Worm (Caenorhabditis elegans): ENCODE data around the gene lgc-31.
A peak's percentile ranks its signal among the peaks of the same experiment; 100 is the strongest.

Gene lgc-31

ce11 chrV:15505068-15505467 lies 16.8 kb downstream of the lgc-31 start:
- TF ChIP-seq lin-39 (tag; optimal IDR thresholded peaks at IDR 0.05) (peak; percentile 8), ceh-82 (tag; optimal IDR thresholded peaks at IDR 0.05) (no peak), eor-1 (tag; optimal IDR thresholded peaks at IDR 0.05) (no peak), lin-15B (tag; optimal IDR thresholded peaks at IDR 0.05) (no peak), nhr-12 (tag; optimal IDR thresholded peaks at IDR 0.05) (no peak), pqm-1 (tag; optimal IDR thresholded peaks at IDR 0.05) (peak; percentile 34), ceh-16 (tag; optimal IDR thresholded peaks at IDR 0.05) (peak; percentile 2), aly-2 (tag; optimal IDR thresholded peaks at IDR 0.05) (no peak), ztf-11 (tag; optimal IDR thresholded peaks at IDR 0.05) (no peak), nhr-28 (tag; optimal IDR thresholded peaks at IDR 0.05) (no peak), elt-2 (tag; optimal IDR thresholded peaks at IDR 0.05) (peak; percentile 52), daf-12 (tag; optimal IDR thresholded peaks at IDR 0.05) (no peak), mdl-1 (tag; optimal IDR thresholded peaks at IDR 0.05) (no peak)

- TF ChIP-seq fkh-10 (GFP tag; optimal IDR thresholded peaks at IDR 0.05): no peak
These were observed 18.2 kb downstream of the lgc-31 start for ce11 chrV:15503603-15504002.

- TF ChIP-seq pqm-1 (tag; optimal IDR thresholded peaks at IDR 0.05) (peak; percentile 19), hmg-11 (tag; optimal IDR thresholded peaks at IDR 0.05) (no peak), nhr-28 (tag; optimal IDR thresholded peaks at IDR 0.05) (no peak), elt-2 (tag; optimal IDR thresholded peaks at IDR 0.05) (peak; percentile 31), nhr-11 (tag; optimal IDR thresholded peaks at IDR 0.05) (no peak)
These were observed 22.7 kb downstream of the lgc-31 start for ce11 chrV:15499099-15499498.

- no peak for TF ChIP-seq nhr-237 (tag; optimal IDR thresholded peaks at IDR 0.05)
- no peak for TF ChIP-seq pqm-1 (tag; optimal IDR thresholded peaks at IDR 0.05)
- TF ChIP-seq nhr-12 (tag; optimal IDR thresholded peaks at IDR 0.05): no peak
- no peak for TF ChIP-seq fos-1 (tag; optimal IDR thresholded peaks at IDR 0.05)
- no peak for TF ChIP-seq ztf-11 (tag; optimal IDR thresholded peaks at IDR 0.05)
- no peak for TF ChIP-seq zag-1 (tag; optimal IDR thresholded peaks at IDR 0.05)
- no peak for TF ChIP-seq daf-12 (tag; optimal IDR thresholded peaks at IDR 0.05)
- TF ChIP-seq hmg-11 (tag; optimal IDR thresholded peaks at IDR 0.05): no peak
- TF ChIP-seq lin-15B (tag; optimal IDR thresholded peaks at IDR 0.05): no peak
These were observed 23.4 kb downstream of the lgc-31 start, which contains the start of gene C06B8.7 for ce11 chrV:15498434-15498833. Gene C06B8.7, plus strand, starts transcription at chrV:15498734.

- TF ChIP-seq hmg-11 (tag; optimal IDR thresholded peaks at IDR 0.05) (no peak), elt-3 (tag; optimal IDR thresholded peaks at IDR 0.05) (no peak), nfya-1 (tag; optimal IDR thresholded peaks at IDR 0.05; ENCODE audit: insufficient read depth) (no peak), jun-1 (tag; optimal IDR thresholded peaks at IDR 0.05) (peak; percentile 84), nhr-77 (tag; optimal IDR thresholded peaks at IDR 0.05) (no peak), fkh-2 (tag; optimal IDR thresholded peaks at IDR 0.05) (no peak), ztf-11 (tag; optimal IDR thresholded peaks at IDR 0.05) (no peak), sea-2 (GFP tag; optimal IDR thresholded peaks at IDR 0.05) (no peak), fos-1 (tag; optimal IDR thresholded peaks at IDR 0.05) (no peak), eor-1 (tag; optimal IDR thresholded peaks at IDR 0.05) (no peak), ztf-4 (tag; optimal IDR thresholded peaks at IDR 0.05) (no peak), nhr-28 (tag; optimal IDR thresholded peaks at IDR 0.05) (no peak), nhr-237 (tag; optimal IDR thresholded peaks at IDR 0.05) (no peak), nhr-25 (tag; optimal IDR thresholded peaks at IDR 0.05) (no peak), skn-1 (tag; optimal IDR thresholded peaks at IDR 0.05) (no peak), nhr-67 (tag; optimal IDR thresholded peaks at IDR 0.05) (no peak), ceh-28 (tag; optimal IDR thresholded peaks at IDR 0.05) (peak; percentile 72), zag-1 (tag; optimal IDR thresholded peaks at IDR 0.05) (no peak), nhr-23 (tag; optimal IDR thresholded peaks at IDR 0.05) (no peak), snpc-4 (tag; optimal IDR thresholded peaks at IDR 0.05) (no peak), nhr-76 (tag; optimal IDR thresholded peaks at IDR 0.05) (no peak), lin-15B (tag; optimal IDR thresholded peaks at IDR 0.05) (no peak), nhr-12 (tag; optimal IDR thresholded peaks at IDR 0.05) (no peak), aly-2 (tag; optimal IDR thresholded peaks at IDR 0.05) (no peak), ceh-82 (tag; optimal IDR thresholded peaks at IDR 0.05) (no peak), ZK546.5 (tag; optimal IDR thresholded peaks at IDR 0.05) (no peak), nhr-11 (tag; optimal IDR thresholded peaks at IDR 0.05) (no peak), nhr-43 (tag; optimal IDR thresholded peaks at IDR 0.05; ENCODE audit: poor library complexity, severe bottlenecking) (no peak), fkh-10 (GFP tag; optimal IDR thresholded peaks at IDR 0.05) (no peak), ama-1 (optimal IDR thresholded peaks at IDR 0.05) (no peak), pha-4 (tag; optimal IDR thresholded peaks at IDR 0.05) (peak; percentile 99), lin-39 (tag; optimal IDR thresholded peaks at IDR 0.05) (no peak), unc-39 (tag; optimal IDR thresholded peaks at IDR 0.05) (no peak), ceh-16 (tag; optimal IDR thresholded peaks at IDR 0.05) (no peak), mdl-1 (tag; optimal IDR thresholded peaks at IDR 0.05) (no peak), R02D3.7 (tag; optimal IDR thresholded peaks at IDR 0.05) (no peak), tbx-2 (tag; optimal IDR thresholded peaks at IDR 0.05) (no peak), daf-12 (tag; optimal IDR thresholded peaks at IDR 0.05) (no peak), elt-1 (tag; optimal IDR thresholded peaks at IDR 0.05) (no peak), unc-62 (GFP tag; optimal IDR thresholded peaks at IDR 0.05) (no peak), pqm-1 (tag; optimal IDR thresholded peaks at IDR 0.05) (peak; percentile 95), lsy-12 (tag; optimal IDR thresholded peaks at IDR 0.05) (peak; percentile 20)
These were observed 24.1 kb downstream of the lgc-31 start for ce11 chrV:15497731-15498130.

All from whole organism, L3 larva.